Worm (Caenorhabditis elegans) whole organism, L2 larva: Measurements from ENCODE around the gene cyl-1.

Experiments used
- R02D3.7 ChIP-seq: fragments of 150-350 bp; optimal IDR thresholded peaks from 2 replicates; lab custom pipeline; 2014; ENCODE audit warnings: missing biosample characterization, missing genetic modification characterization
- blmp-1 ChIP-seq: sonication (generic microtip); optimal IDR thresholded peaks from 2 replicates; lab custom pipeline; 2017; ENCODE audit warnings: missing genetic modification characterization, mild to moderate bottlenecking, missing compliant biosample characterization, antibody characterized with exemption, moderate library complexity; ENCODE audit not compliant: insufficient read depth
- egl-27 ChIP-seq: sonication (generic microtip); optimal IDR thresholded peaks from 3 replicates; lab custom pipeline; 2017; ENCODE audit warnings: missing biosample characterization, missing genetic modification reagents, missing genetic modification characterization
- fos-1 ChIP-seq: fragments of 150-350 bp; optimal IDR thresholded peaks from 2 replicates; lab custom pipeline; 2014; ENCODE audit warnings: missing biosample characterization, missing genetic modification characterization
- nhr-12 ChIP-seq: fragments of 150-350 bp; optimal IDR thresholded peaks from 2 replicates; lab custom pipeline; 2014; ENCODE audit warnings: missing biosample characterization, missing genetic modification characterization
- nhr-237 ChIP-seq: fragments of 150-350 bp; optimal IDR thresholded peaks from 2 replicates; lab custom pipeline; 2014; ENCODE audit warnings: missing biosample characterization, missing genetic modification characterization
- sma-3 ChIP-seq: sonication (generic microtip); optimal IDR thresholded peaks from 2 replicates; lab custom pipeline; 2016; ENCODE audit warnings: missing genetic modification reagents, missing genetic modification characterization, missing compliant biosample characterization
- snpc-4 ChIP-seq: fragments of 150-350 bp; optimal IDR thresholded peaks from 2 replicates; lab custom pipeline; 2014; ENCODE audit warnings: missing biosample characterization, missing genetic modification characterization
- zag-1 ChIP-seq: fragments of 150-350 bp; optimal IDR thresholded peaks from 2 replicates; lab custom pipeline; 2014; ENCODE audit warnings: missing biosample characterization, missing genetic modification characterization

DNA sequence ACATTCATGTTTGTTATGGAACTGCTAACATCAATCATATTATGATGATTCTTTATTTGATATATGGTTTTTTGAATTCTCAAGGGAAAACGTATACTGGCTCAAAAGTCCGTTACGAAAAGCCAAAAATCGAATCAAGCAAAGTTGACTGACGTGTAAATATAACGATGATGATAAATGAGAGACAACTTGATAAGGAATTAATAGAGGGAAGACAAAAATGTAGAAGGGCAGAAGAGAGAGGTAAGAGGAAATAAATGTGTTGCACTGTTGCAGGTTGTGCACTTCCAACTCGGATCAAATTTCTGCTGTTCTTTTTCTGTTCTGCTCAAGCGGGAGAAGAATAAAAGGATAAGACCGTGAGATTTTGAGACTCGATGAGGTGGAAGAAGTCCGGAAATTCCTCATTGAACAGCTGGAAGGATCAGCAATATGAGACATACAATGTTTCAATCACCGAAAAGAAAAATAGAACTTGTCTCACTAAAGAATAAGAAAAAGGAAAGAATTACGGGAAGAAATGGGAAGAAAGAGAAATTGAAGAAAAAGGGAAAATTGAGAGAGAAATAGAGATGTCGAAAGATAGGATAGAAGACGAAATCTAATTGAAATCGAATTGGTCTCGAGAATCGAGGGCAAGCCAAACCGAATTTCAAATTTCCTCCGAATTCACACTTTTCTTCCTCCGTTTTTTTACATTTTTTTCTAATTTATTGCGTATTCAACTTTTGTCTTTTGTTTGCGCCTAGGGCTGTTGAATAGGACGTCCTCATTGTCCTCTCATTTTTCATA is 7.2 kb downstream of the cyl-1 start:
- TF ChIP-seq fos-1 (peak; percentile 83), snpc-4 (tag; lab: Kevin White, UChicago) (no peak), nhr-237 (tag; lab: Kevin White, UChicago) (no peak), R02D3.7 (tag; lab: Kevin White, UChicago) (no peak), nhr-12 (tag; lab: Kevin White, UChicago) (no peak), blmp-1 (tag; lab: Kevin White, UChicago) (peak; percentile 78), sma-3 (GFP tag; lab: Kevin White, UChicago) (no peak), zag-1 (peak; percentile 30), egl-27 (tag; lab: Kevin White, UChicago) (no peak)
